Worm (Caenorhabditis elegans) whole organism, L1 larva: ENCODE data around the gene ZC190.2.

Source experiments
- C16A3.4 ChIP-seq: fragments of 150-350 bp; optimal IDR thresholded peaks from 2 replicates; lab custom pipeline; 2014; ENCODE audit warnings: missing biosample characterization, missing genetic modification characterization
- blmp-1 ChIP-seq: fragments of 150-350 bp; optimal IDR thresholded peaks from 2 replicates; lab custom pipeline; 2014; ENCODE audit warnings: missing biosample characterization, missing genetic modification characterization
- ceh-63 ChIP-seq: fragments of 200-800 bp; sonication (Bioruptor generic); optimal IDR thresholded peaks from 2 replicates; lab custom pipeline; 2018; ENCODE audit warnings: mild to moderate bottlenecking, missing genetic modification characterization, missing compliant biosample characterization
- ceh-82 ChIP-seq, 3 experiments: fragments of 150-350 bp in 1 of 3; sonication (generic microtip) in 2 of 3; optimal IDR thresholded peaks; 2 replicates each; lab custom pipeline; 2014 to 2017; ENCODE audit warnings: missing biosample characterization in 3 of 3, missing genetic modification characterization in 3 of 3
- dsc-1 ChIP-seq: sonication (generic microtip); optimal IDR thresholded peaks from 2 replicates; lab custom pipeline; 2016; ENCODE audit warnings: mild to moderate bottlenecking, missing genetic modification characterization, missing compliant biosample characterization
- efl-1 ChIP-seq, 4 experiments: fragments of 150-350 bp; optimal IDR thresholded peaks in 3 of 4; peaks in 1 of 4; 1 replicate in 1 of 4; 2 replicates in 3 of 4; lab custom pipeline; 2014; ENCODE audit warnings: missing biosample characterization in 2 of 4, missing genetic modification characterization in 2 of 4, missing genetic modification reagents in 2 of 4
- elt-3 ChIP-seq, 6 experiments: fragments of 150-350 bp in 1 of 6; sonication (generic microtip); optimal IDR thresholded peaks; 2 replicates each; lab custom pipeline; 2017 to 2018; ENCODE audit warnings: missing biosample characterization in 6 of 6, missing genetic modification characterization in 6 of 6, inconsistent platforms in 1 of 6
- ets-5 ChIP-seq: fragments of 200-800 bp; sonication (Bioruptor generic); IDR thresholded peaks from 2 replicates; pipeline ENCODE4 v1.3.6; 2022; ENCODE audit warnings: missing genetic modification characterization, missing compliant biosample characterization
- fkh-8 ChIP-seq: sonication (generic microtip); optimal IDR thresholded peaks from 2 replicates; lab custom pipeline; 2016; ENCODE audit warnings: mild to moderate bottlenecking, missing genetic modification characterization, missing compliant biosample characterization
- grh-1 ChIP-seq: fragments of 200-800 bp; sonication (Bioruptor generic); IDR thresholded peaks from 2 replicates; pipeline ENCODE4 v1.3.6; 2022; ENCODE audit warnings: missing genetic modification reagents, missing genetic modification characterization, missing compliant biosample characterization
- irx-1 ChIP-seq: sonication (generic microtip); optimal IDR thresholded peaks from 2 replicates; lab custom pipeline; 2016; ENCODE audit warnings: missing genetic modification characterization, missing compliant biosample characterization
- lin-13 ChIP-seq: fragments of 150-350 bp; optimal IDR thresholded peaks from 2 replicates; lab custom pipeline; 2014; ENCODE audit warnings: missing biosample characterization, missing genetic modification reagents, missing genetic modification characterization
- lin-14 ChIP-seq: fragments of 200-800 bp; sonication (Bioruptor generic); optimal IDR thresholded peaks from 2 replicates; lab custom pipeline; 2018; ENCODE audit warnings: mild to moderate bottlenecking, missing genetic modification characterization, moderate library complexity, missing compliant biosample characterization
- lin-15B ChIP-seq: fragments of 150-350 bp; sonication (generic microtip); optimal IDR thresholded peaks from 3 replicates; lab custom pipeline; 2014; ENCODE audit warnings: missing biosample characterization, missing genetic modification characterization
- lin-35 ChIP-seq, 2 experiments: fragments of 150-350 bp; optimal IDR thresholded peaks; 2 replicates each; lab custom pipeline; 2014; ENCODE audit warnings: missing biosample characterization in 2 of 2, missing genetic modification characterization in 2 of 2, missing genetic modification reagents in 2 of 2
- lsy-2 ChIP-seq, 2 experiments: fragments of 150-350 bp; optimal IDR thresholded peaks; 2 replicates each; lab custom pipeline; 2014; ENCODE audit warnings: missing biosample characterization in 2 of 2, missing genetic modification characterization in 2 of 2
- mab-9 ChIP-seq: fragments of 200-800 bp; sonication (Bioruptor generic); IDR thresholded peaks from 2 replicates; pipeline ENCODE4 v1.3.6; 2022; ENCODE audit warnings: missing genetic modification reagents, missing genetic modification characterization, missing compliant biosample characterization
- mdl-1 ChIP-seq, 2 experiments: fragments of 150-350 bp; optimal IDR thresholded peaks; 2 replicates each; lab custom pipeline; 2014 to 2017; ENCODE audit warnings: missing biosample characterization in 2 of 2, missing genetic modification characterization in 2 of 2, inconsistent platforms in 1 of 2
- mep-1 ChIP-seq: fragments of 150-350 bp; optimal IDR thresholded peaks from 2 replicates; lab custom pipeline; 2014; ENCODE audit warnings: missing biosample characterization, missing genetic modification characterization
- nhr-19 ChIP-seq: fragments of 200-800 bp; sonication (Bioruptor generic); conservative IDR thresholded peaks from 2 replicates; pipeline ENCODE4 v1.3.6; 2022; ENCODE audit warnings: missing genetic modification characterization, missing compliant biosample characterization
- nhr-20 ChIP-seq: sonication (generic microtip); optimal IDR thresholded peaks from 2 replicates; lab custom pipeline; 2016; ENCODE audit warnings: mild to moderate bottlenecking, missing genetic modification characterization, missing compliant biosample characterization
- nhr-28 ChIP-seq: fragments of 150-350 bp; optimal IDR thresholded peaks from 2 replicates; lab custom pipeline; 2014; ENCODE audit warnings: missing biosample characterization, missing genetic modification characterization
- nhr-47 ChIP-seq: sonication (generic microtip); optimal IDR thresholded peaks from 2 replicates; lab custom pipeline; 2016; ENCODE audit warnings: mild to moderate bottlenecking, missing genetic modification characterization, moderate library complexity, missing compliant biosample characterization
- nhr-71 ChIP-seq: sonication (generic microtip); optimal IDR thresholded peaks from 2 replicates; lab custom pipeline; 2016; ENCODE audit warnings: mild to moderate bottlenecking, missing genetic modification characterization, moderate library complexity, missing compliant biosample characterization
- nhr-85 ChIP-seq: sonication (generic microtip); peaks from one replicate; lab custom pipeline; 2016; ENCODE audit warnings: missing genetic modification characterization, inconsistent platforms, missing compliant biosample characterization
- nhr-90 ChIP-seq: sonication (generic microtip); optimal IDR thresholded peaks from 2 replicates; lab custom pipeline; 2016; ENCODE audit warnings: mild to moderate bottlenecking, missing genetic modification characterization, missing compliant biosample characterization; ENCODE audit not compliant: poor library complexity
- pag-3 ChIP-seq: sonication (generic microtip); optimal IDR thresholded peaks from 2 replicates; lab custom pipeline; 2017; ENCODE audit warnings: missing genetic modification characterization, mild to moderate bottlenecking, missing compliant biosample characterization, antibody characterized with exemption, borderline replicate concordance; ENCODE audit not compliant: insufficient read depth
- skn-1 ChIP-seq: fragments of 150-350 bp; optimal IDR thresholded peaks from 2 replicates; lab custom pipeline; 2014; ENCODE audit warnings: missing biosample characterization, missing genetic modification characterization
- snpc-4 ChIP-seq: fragments of 150-350 bp; optimal IDR thresholded peaks from 2 replicates; lab custom pipeline; 2014; ENCODE audit warnings: missing biosample characterization, missing genetic modification characterization
- snu-23 ChIP-seq: sonication (generic microtip); optimal IDR thresholded peaks from 2 replicates; lab custom pipeline; 2016; ENCODE audit warnings: missing genetic modification characterization, missing compliant biosample characterization
- sox-4 ChIP-seq: sonication (generic microtip); optimal IDR thresholded peaks from 2 replicates; lab custom pipeline; 2016; ENCODE audit warnings: missing genetic modification characterization, missing compliant biosample characterization
- swsn-7 ChIP-seq: sonication (generic microtip); optimal IDR thresholded peaks from 2 replicates; lab custom pipeline; 2016; ENCODE audit warnings: missing genetic modification characterization, missing compliant biosample characterization
- tbx-2 ChIP-seq: sonication (generic microtip); optimal IDR thresholded peaks from 2 replicates; lab custom pipeline; 2016; ENCODE audit warnings: missing genetic modification characterization, missing compliant biosample characterization
- tlp-1 ChIP-seq: fragments of 150-350 bp; optimal IDR thresholded peaks from 2 replicates; lab custom pipeline; 2014; ENCODE audit warnings: missing biosample characterization, missing genetic modification characterization
- unc-30 ChIP-seq: sonication (generic microtip); optimal IDR thresholded peaks from 2 replicates; lab custom pipeline; 2017; ENCODE audit warnings: missing biosample characterization, missing genetic modification characterization
- unc-86 ChIP-seq: sonication (generic microtip); optimal IDR thresholded peaks from 2 replicates; lab custom pipeline; 2016; ENCODE audit warnings: missing genetic modification characterization, missing compliant biosample characterization
- vab-15 ChIP-seq: sonication (generic microtip); optimal IDR thresholded peaks from 2 replicates; lab custom pipeline; 2017; ENCODE audit warnings: missing genotype, mild to moderate bottlenecking, missing genetic modification characterization, missing compliant biosample characterization
- xbp-1 ChIP-seq: sonication (generic microtip); optimal IDR thresholded peaks from 2 replicates; lab custom pipeline; 2016; ENCODE audit warnings: missing genetic modification characterization, missing compliant biosample characterization
- zag-1 ChIP-seq: fragments of 150-350 bp; optimal IDR thresholded peaks from 2 replicates; lab custom pipeline; 2014; ENCODE audit warnings: missing biosample characterization, missing genetic modification characterization
- ztf-11 ChIP-seq, 2 experiments: sonication (generic microtip); optimal IDR thresholded peaks; 2 replicates each; lab custom pipeline; 2016 to 2017; ENCODE audit warnings: missing genetic modification characterization in 2 of 2, missing biosample characterization in 1 of 2, missing compliant biosample characterization in 1 of 2

ZC190.2 gene

ce11 chrV:8662056-8663006 lies 18.8 kb upstream of the ZC190.2 start:
- peak; percentile 99 for TF ChIP-seq nhr-85 (tag; lab: Kevin White, UChicago)
- no peak for TF ChIP-seq tlp-1 (tag; lab: Kevin White, UChicago)
- TF ChIP-seq ceh-63 (GFP tag; lab: Kevin White, UChicago): no peak
- TF ChIP-seq pag-3 (tag; lab: Kevin White, UChicago): peak; percentile 19
- peak; percentile 71 for TF ChIP-seq snu-23 (GFP tag; lab: Kevin White, UChicago)
- TF ChIP-seq efl-1 (optimal IDR thresholded peaks at IDR 0.05; lab: Kevin White, UChicago): no peak
- TF ChIP-seq efl-1 (GFP tag; optimal IDR thresholded peaks at IDR 0.05 in 1 of 2; lab: Kevin White, UChicago): peak in 1 of 2 experiments; percentile 75
- TF ChIP-seq ztf-11 (tag; optimal IDR thresholded peaks at IDR 0.05; lab: Kevin White, UChicago): no peak
- TF ChIP-seq lin-14 (GFP tag; lab: Kevin White, UChicago): peak; percentile 93
- peak; percentile 6 for TF ChIP-seq swsn-7 (tag; lab: Kevin White, UChicago)
- peak in 1 of 3 experiments; percentile 19 for TF ChIP-seq ceh-82 (tag; optimal IDR thresholded peaks at IDR 0.05; lab: Kevin White, UChicago)
- TF ChIP-seq nhr-90 (tag; lab: Kevin White, UChicago): peak; percentile 85
- TF ChIP-seq irx-1 (tag; lab: Kevin White, UChicago): peak; percentile 60
- TF ChIP-seq nhr-47 (tag; lab: Kevin White, UChicago): peak; percentile 69
- peak; percentile 86 for TF ChIP-seq nhr-71 (tag; lab: Kevin White, UChicago)
- peak; percentile 62; the same call in 1 of the 2 replicates for TF ChIP-seq grh-1 (GFP tag; lab: Robert Waterston, UW)
- TF ChIP-seq nhr-28 (tag; lab: Kevin White, UChicago): no peak
- peak; percentile 34 for TF ChIP-seq C16A3.4 (tag; lab: Kevin White, UChicago)
- no peak for TF ChIP-seq sox-4 (tag; lab: Kevin White, UChicago)
- TF ChIP-seq xbp-1 (tag; lab: Kevin White, UChicago): peak; percentile 35
- peak in 4 of 6 experiments; percentile 13 to 64 (median 35) for TF ChIP-seq elt-3 (tag; optimal IDR thresholded peaks at IDR 0.05; lab: Kevin White, UChicago)
- TF ChIP-seq lin-13 (GFP tag; lab: Kevin White, UChicago): peak; percentile 4
- peak; percentile 53 for TF ChIP-seq tbx-2 (tag; lab: Kevin White, UChicago)
- no peak for TF ChIP-seq dsc-1
- TF ChIP-seq nhr-20: peak; percentile 86
- TF ChIP-seq mep-1 (tag; lab: Kevin White, UChicago): peak; percentile 47
- TF ChIP-seq snpc-4 (tag; lab: Kevin White, UChicago): peak; percentile 4
- TF ChIP-seq lsy-2 (tag; optimal IDR thresholded peaks at IDR 0.05; lab: Kevin White, UChicago): peak; percentile 22 to 39
- no peak for TF ChIP-seq mab-9
- TF ChIP-seq blmp-1 (tag; lab: Kevin White, UChicago): peak; percentile 94
- TF ChIP-seq lin-35 (GFP tag; optimal IDR thresholded peaks at IDR 0.05; lab: Kevin White, UChicago): peak in 1 of 2 experiments; percentile 36
- TF ChIP-seq nhr-19 (GFP tag; lab: Robert Waterston, UW): peak; percentile 64
- TF ChIP-seq mdl-1 (tag; optimal IDR thresholded peaks at IDR 0.05; lab: Kevin White, UChicago): peak in 1 of 2 experiments; percentile 51

- TF ChIP-seq ceh-82 (tag; optimal IDR thresholded peaks at IDR 0.05; lab: Kevin White, UChicago) (peak in 2 of 3 experiments; percentile 14 to 33), vab-15 (no peak), swsn-7 (tag; lab: Kevin White, UChicago) (peak; percentile 39), lin-35 (GFP tag; optimal IDR thresholded peaks at IDR 0.05; lab: Kevin White, UChicago) (peak in 1 of 2 experiments; percentile 1), snpc-4 (tag; lab: Kevin White, UChicago) (peak; percentile 7), zag-1 (no peak), nhr-85 (tag; lab: Kevin White, UChicago) (no peak), lsy-2 (tag; optimal IDR thresholded peaks at IDR 0.05; lab: Kevin White, UChicago) (peak in 1 of 2 experiments; percentile 14), fkh-8 (tag; lab: Kevin White, UChicago) (peak; percentile 70), dsc-1 (peak; percentile 45), lin-15B (no peak), grh-1 (GFP tag; lab: Robert Waterston, UW) (no peak), ets-5 (GFP tag; lab: Robert Waterston, UW) (no peak), lin-14 (GFP tag; lab: Kevin White, UChicago) (peak; percentile 91), mep-1 (tag; lab: Kevin White, UChicago) (peak; percentile 18), irx-1 (tag; lab: Kevin White, UChicago) (peak; percentile 10), unc-30 (tag; lab: Kevin White, UChicago) (no peak), tbx-2 (tag; lab: Kevin White, UChicago) (peak; percentile 43), nhr-71 (tag; lab: Kevin White, UChicago) (peak; percentile 67), snu-23 (GFP tag; lab: Kevin White, UChicago) (peak; percentile 7), lin-13 (GFP tag; lab: Kevin White, UChicago) (no peak), blmp-1 (tag; lab: Kevin White, UChicago) (no peak), efl-1 (optimal IDR thresholded peaks at IDR 0.05; lab: Kevin White, UChicago) (peak in 1 of 2 experiments; percentile 16), efl-1 (GFP tag; optimal IDR thresholded peaks at IDR 0.05 in 1 of 2; lab: Kevin White, UChicago) (peak in 1 of 2 experiments; percentile 51), skn-1 (tag; lab: Kevin White, UChicago) (no peak), nhr-47 (tag; lab: Kevin White, UChicago) (peak; percentile 40), unc-86 (tag; lab: Kevin White, UChicago) (peak; percentile 81)
Measured at ce11 chrV:8663023-8663422, 18.1 kb upstream of the ZC190.2 start.
